Worm (Caenorhabditis elegans): Measurements from ENCODE around the gene F38A6.5.

The F38A6.5 gene

DNA sequence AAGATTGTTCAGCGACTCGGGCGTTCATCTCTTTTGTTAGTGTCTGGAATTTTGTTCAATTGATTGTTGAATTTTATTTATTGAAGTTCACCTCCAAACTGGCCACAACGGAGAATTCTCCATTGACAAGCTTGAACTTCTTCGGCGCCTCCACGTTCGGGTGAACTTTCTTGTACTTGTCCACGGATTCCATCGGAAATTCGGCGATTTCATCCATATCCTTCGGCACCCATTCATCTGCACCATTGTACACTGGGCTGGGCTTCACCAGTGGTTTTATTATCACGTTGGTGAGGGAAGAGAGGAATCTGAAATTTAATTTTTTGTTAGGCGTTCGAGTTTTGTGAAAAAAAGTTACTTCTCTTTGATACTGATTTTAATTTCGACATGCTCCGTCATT, 46.1 kb downstream of the F38A6.5 start:
- TF ChIP-seq sem-2 (GFP tag; optimal IDR thresholded peaks at IDR 0.05) (no peak), cnd-1 (tag; optimal IDR thresholded peaks at IDR 0.05) (no peak), sptf-1 (tag; optimal IDR thresholded peaks at IDR 0.05) (no peak), mep-1 (tag; optimal IDR thresholded peaks at IDR 0.05) (no peak), ceh-43 (GFP tag; optimal IDR thresholded peaks at IDR 0.05) (no peak), ham-2 (GFP tag; optimal IDR thresholded peaks at IDR 0.05) (no peak), elt-1 (tag; optimal IDR thresholded peaks at IDR 0.05; ENCODE audit: borderline replicate concordance, insufficient read depth) (no peak), nhr-2 (tag; optimal IDR thresholded peaks at IDR 0.05) (no peak), ceh-39 (tag; optimal IDR thresholded peaks at IDR 0.05) (no peak), mab-5 (tag; optimal IDR thresholded peaks at IDR 0.05) (no peak), ztf-11 (tag; optimal IDR thresholded peaks at IDR 0.05) (no peak), ceh-83 (GFP tag; optimal IDR thresholded peaks at IDR 0.05) (no peak), nhr-28 (tag; optimal IDR thresholded peaks at IDR 0.05) (no peak), lsy-2 (tag; optimal IDR thresholded peaks at IDR 0.05) (no peak), flh-1 (GFP tag; optimal IDR thresholded peaks at IDR 0.05) (no peak), drap-1 (GFP tag; optimal IDR thresholded peaks at IDR 0.05) (no peak), hlh-1 (tag; optimal IDR thresholded peaks at IDR 0.05) (no peak)

DNA sequence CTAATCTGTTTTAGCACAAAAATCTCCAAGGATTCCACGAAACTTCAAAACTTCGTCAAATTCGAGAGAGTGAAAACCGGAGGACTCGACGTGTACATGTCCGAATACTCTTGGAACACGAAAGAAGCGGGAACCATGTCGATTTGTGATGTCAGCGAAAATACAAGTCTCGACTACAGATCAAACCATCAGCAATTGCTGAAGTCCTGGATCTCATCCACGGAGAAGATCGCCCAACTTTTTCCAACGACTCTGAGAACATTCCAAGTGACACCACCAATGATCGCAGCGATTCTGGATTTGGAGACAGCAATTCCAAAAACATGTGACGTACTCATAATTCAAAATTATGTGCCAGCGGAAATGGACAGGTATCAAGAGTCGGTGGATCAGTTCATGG, 51.1 kb downstream of the F38A6.5 start:
- TF ChIP-seq flh-1 (GFP tag; optimal IDR thresholded peaks at IDR 0.05) (no peak), unc-39 (tag; optimal IDR thresholded peaks at IDR 0.05) (no peak), zip-8 (tag; optimal IDR thresholded peaks at IDR 0.05) (no peak), unc-120 (tag; optimal IDR thresholded peaks at IDR 0.05; ENCODE audit: poor library complexity, severe bottlenecking) (no peak), cnd-1 (tag; optimal IDR thresholded peaks at IDR 0.05) (no peak), tbx-8 (GFP tag; optimal IDR thresholded peaks at IDR 0.05) (no peak)
